Worm (Caenorhabditis elegans) whole organism, L4 larva: ENCODE data around the gene nhr-212.

Source experiments
- F10B5.3 ChIP-seq: sonication (generic microtip); optimal IDR thresholded peaks from 2 replicates; lab custom pipeline; 2016; ENCODE audit warnings: mild to moderate bottlenecking, missing genetic modification characterization, missing compliant biosample characterization
- F26F4.8 ChIP-seq: fragments of 200-800 bp; sonication (Bioruptor generic); conservative IDR thresholded peaks from 2 replicates; pipeline ENCODE4 v1.3.6; 2022; ENCODE audit warnings: missing genetic modification characterization, missing compliant biosample characterization
- F49E8.2 ChIP-seq: sonication (generic microtip); optimal IDR thresholded peaks from 2 replicates; lab custom pipeline; 2016; ENCODE audit warnings: missing compliant biosample characterization, mild to moderate bottlenecking, missing genetic modification characterization, borderline replicate concordance
- T20F7.1 ChIP-seq: fragments of 200-800 bp; sonication (Bioruptor generic); optimal IDR thresholded peaks from 2 replicates; lab custom pipeline; 2018; ENCODE audit warnings: mild to moderate bottlenecking, missing genetic modification characterization, missing compliant biosample characterization
- ZK337.2 ChIP-seq: fragments of 200-800 bp; sonication (Bioruptor generic); IDR thresholded peaks from 2 replicates; pipeline ENCODE4 v1.3.6; 2022; ENCODE audit warnings: missing genetic modification reagents, missing genetic modification characterization, missing compliant biosample characterization
- aly-2 ChIP-seq: sonication (generic microtip); optimal IDR thresholded peaks from 2 replicates; lab custom pipeline; 2018; ENCODE audit warnings: missing biosample characterization, missing genetic modification characterization
- ceh-20 ChIP-seq: fragments of 200-800 bp; sonication (Bioruptor generic); IDR thresholded peaks from 2 replicates; pipeline ENCODE4 v1.3.6; 2022; ENCODE audit warnings: missing genetic modification reagents, missing genetic modification characterization, missing compliant biosample characterization
- ceh-32 ChIP-seq: sonication (generic microtip); optimal IDR thresholded peaks from 2 replicates; lab custom pipeline; 2016; ENCODE audit warnings: mild to moderate bottlenecking, missing genetic modification characterization, missing compliant biosample characterization; ENCODE audit not compliant: poor library complexity
- daf-12 ChIP-seq: fragments of 150-350 bp; optimal IDR thresholded peaks from 2 replicates; lab custom pipeline; 2014; ENCODE audit warnings: missing biosample characterization, missing genetic modification reagents, missing genetic modification characterization
- daf-19 ChIP-seq: fragments of 200-800 bp; sonication (Bioruptor generic); conservative IDR thresholded peaks from 2 replicates; pipeline ENCODE4 v1.3.6; 2022; ENCODE audit warnings: missing genetic modification characterization, missing compliant biosample characterization
- daf-8 ChIP-seq: fragments of 200-800 bp; sonication (Bioruptor generic); IDR thresholded peaks from 2 replicates; pipeline ENCODE4 v1.3.6; 2022; ENCODE audit warnings: missing genetic modification characterization, missing compliant biosample characterization
- dmd-6 ChIP-seq: fragments of 200-800 bp; sonication (Bioruptor generic); IDR thresholded peaks from 2 replicates; pipeline ENCODE4 v1.3.6; 2022; ENCODE audit warnings: missing genetic modification reagents, missing genetic modification characterization, missing compliant biosample characterization
- dmd-8 ChIP-seq: fragments of 200-800 bp; sonication (Bioruptor generic); IDR thresholded peaks from 2 replicates; pipeline ENCODE4 v1.3.6; 2022; ENCODE audit warnings: missing genetic modification characterization, missing compliant biosample characterization
- dmd-9 ChIP-seq: fragments of 200-800 bp; sonication (Bioruptor generic); IDR thresholded peaks from 2 replicates; pipeline ENCODE4 v1.3.6; 2022; ENCODE audit warnings: missing genetic modification reagents, missing genetic modification characterization, missing compliant biosample characterization
- dve-1 ChIP-seq: sonication (generic microtip); optimal IDR thresholded peaks from 2 replicates; lab custom pipeline; 2017; ENCODE audit warnings: antibody characterized with exemption, mild to moderate bottlenecking, missing genetic modification characterization, missing compliant biosample characterization; ENCODE audit not compliant: insufficient read depth
- egl-43 ChIP-seq: fragments of 200-800 bp; sonication (Bioruptor generic); IDR thresholded peaks from 2 replicates; pipeline ENCODE4 v1.3.6; 2022; ENCODE audit warnings: missing genetic modification reagents, missing genetic modification characterization, missing compliant biosample characterization
- fkh-10 ChIP-seq: fragments of 150-350 bp; optimal IDR thresholded peaks from 2 replicates; lab custom pipeline; 2014; ENCODE audit warnings: missing biosample characterization, missing genetic modification reagents, missing genetic modification characterization
- gei-8 ChIP-seq: fragments of 200-800 bp; sonication (Bioruptor generic); optimal IDR thresholded peaks from 2 replicates; lab custom pipeline; 2018; ENCODE audit warnings: mild to moderate bottlenecking, missing genetic modification characterization, missing compliant biosample characterization
- hif-1 ChIP-seq, 2 experiments: sonication (generic microtip); optimal IDR thresholded peaks; 2 replicates each; lab custom pipeline; 2016 to 2017; ENCODE audit warnings: missing compliant biosample characterization in 2 of 2, missing genetic modification characterization in 2 of 2, missing genetic modification reagents in 2 of 2, missing genotype in 2 of 2, mild to moderate bottlenecking in 1 of 2
- hlh-30 ChIP-seq: sonication (generic microtip); optimal IDR thresholded peaks from 2 replicates; lab custom pipeline; 2017; ENCODE audit warnings: antibody characterized with exemption, mild to moderate bottlenecking, missing genetic modification characterization, missing compliant biosample characterization; ENCODE audit not compliant: insufficient read depth
- jun-1 ChIP-seq: fragments of 150-350 bp; optimal IDR thresholded peaks from 2 replicates; lab custom pipeline; 2014; ENCODE audit warnings: missing biosample characterization, missing genetic modification reagents, missing genetic modification characterization
- lin-13 ChIP-seq: fragments of 150-350 bp; optimal IDR thresholded peaks from 2 replicates; lab custom pipeline; 2014; ENCODE audit warnings: missing biosample characterization, missing genetic modification reagents, missing genetic modification characterization
- lin-15B ChIP-seq: fragments of 150-350 bp; sonication (generic microtip); optimal IDR thresholded peaks from 3 replicates; lab custom pipeline; 2014; ENCODE audit warnings: missing biosample characterization, missing genetic modification characterization
- lin-39 ChIP-seq: fragments of 150-350 bp; optimal IDR thresholded peaks from 2 replicates; lab custom pipeline; 2014; ENCODE audit warnings: missing biosample characterization, missing genetic modification reagents, missing genetic modification characterization
- lir-3 ChIP-seq: sonication (generic microtip); optimal IDR thresholded peaks from 2 replicates; lab custom pipeline; 2016; ENCODE audit warnings: mild to moderate bottlenecking, missing genetic modification characterization, missing compliant biosample characterization
- madf-5 ChIP-seq, 2 experiments: fragments of 200-800 bp; sonication (Bioruptor generic); IDR thresholded peaks; 2 replicates each; pipeline ENCODE4 v1.3.6; 2022; ENCODE audit warnings: missing compliant biosample characterization in 2 of 2, missing genetic modification characterization in 2 of 2
- mep-1 ChIP-seq: fragments of 150-350 bp; sonication (generic microtip); optimal IDR thresholded peaks from 3 replicates; lab custom pipeline; 2014; ENCODE audit warnings: missing biosample characterization, missing genetic modification characterization
- nhr-11 ChIP-seq: fragments of 150-350 bp; optimal IDR thresholded peaks from 2 replicates; lab custom pipeline; 2014; ENCODE audit warnings: missing biosample characterization, missing genetic modification characterization
- nhr-28 ChIP-seq: fragments of 150-350 bp; optimal IDR thresholded peaks from 2 replicates; lab custom pipeline; 2014; ENCODE audit warnings: missing biosample characterization, missing genetic modification characterization
- nhr-41 ChIP-seq: fragments of 200-800 bp; sonication (Bioruptor generic); IDR thresholded peaks from 2 replicates; pipeline ENCODE4 v1.3.6; 2022; ENCODE audit warnings: missing genetic modification reagents, missing genetic modification characterization, missing compliant biosample characterization
- pha-4 ChIP-seq, 2 experiments: fragments of 150-350 bp in 1 of 2; fragments of 200-800 bp in 1 of 2; sonication (Bioruptor generic) in 1 of 2; IDR thresholded peaks in 1 of 2; optimal IDR thresholded peaks in 1 of 2; 2 replicates each; pipeline versions ENCODE4 v1.3.6 to Lab custom; 2014 to 2022; ENCODE audit warnings: missing genetic modification characterization in 2 of 2, missing genetic modification reagents in 2 of 2, missing biosample characterization in 1 of 2, missing compliant biosample characterization in 1 of 2
- php-3 ChIP-seq: fragments of 200-800 bp; sonication (Bioruptor generic); IDR thresholded peaks from 2 replicates; pipeline ENCODE4 v1.3.6; 2022; ENCODE audit warnings: missing genetic modification reagents, missing genetic modification characterization, missing compliant biosample characterization
- snpc-1.2 ChIP-seq: fragments of 200-800 bp; sonication (Bioruptor generic); IDR thresholded peaks from 2 replicates; pipeline ENCODE4 v1.3.6; 2022; ENCODE audit warnings: missing genetic modification reagents, missing genetic modification characterization, missing compliant biosample characterization
- tag-97 ChIP-seq: fragments of 200-800 bp; sonication (Bioruptor generic); IDR thresholded peaks from 2 replicates; pipeline ENCODE4 v1.3.6; 2022; ENCODE audit warnings: missing genetic modification characterization, missing compliant biosample characterization
- unc-39 ChIP-seq: sonication (generic microtip); optimal IDR thresholded peaks from 2 replicates; lab custom pipeline; 2017; ENCODE audit warnings: missing biosample characterization, missing genetic modification characterization
- zip-11 ChIP-seq: fragments of 200-800 bp; sonication (Bioruptor generic); IDR thresholded peaks from 2 replicates; pipeline ENCODE4 v1.3.6; 2022; ENCODE audit warnings: missing genetic modification characterization, missing compliant biosample characterization
- zip-2 ChIP-seq: fragments of 150-350 bp; optimal IDR thresholded peaks from 2 replicates; lab custom pipeline; 2014; ENCODE audit warnings: missing biosample characterization, missing genetic modification characterization
- ztf-7 ChIP-seq: fragments of 150-350 bp; optimal IDR thresholded peaks from 2 replicates; lab custom pipeline; 2014; ENCODE audit warnings: missing biosample characterization, missing genetic modification characterization

The nhr-212 gene

DNA sequence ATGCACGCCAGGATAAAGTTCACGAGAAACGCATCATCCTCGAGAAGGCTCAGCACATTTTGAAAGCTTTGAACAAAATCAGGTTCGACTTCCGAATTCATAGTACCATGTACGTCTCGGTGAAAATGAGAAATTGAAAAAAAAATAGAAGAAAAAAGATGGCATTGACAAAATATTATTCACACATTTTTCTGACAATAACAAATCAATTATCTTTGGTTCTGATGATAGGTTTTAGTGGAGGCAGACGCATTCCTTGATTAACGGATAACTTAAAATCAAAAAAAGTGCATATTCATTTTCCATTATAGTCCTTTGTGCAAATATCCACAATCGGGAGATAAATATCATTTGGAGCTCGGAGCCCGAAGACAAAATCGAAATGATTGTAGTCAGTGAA, 36.9 kb downstream of the nhr-212 start, which contains the start of gene srw-107:
Gene srw-107, minus strand, starts transcription at position 101 of the 400 bp plus-strand sequence.
- TF ChIP-seq lin-15B (tag; lab: Kevin White, UChicago): no peak
- TF ChIP-seq F10B5.3: no peak
- TF ChIP-seq nhr-11 (tag; lab: Kevin White, UChicago): no peak
- TF ChIP-seq hif-1 (tag; optimal IDR thresholded peaks at IDR 0.05; lab: Kevin White, UChicago): no peak
- TF ChIP-seq daf-19: no peak
- no peak for TF ChIP-seq lin-13
- TF ChIP-seq ztf-7: no peak
- TF ChIP-seq, all 104 proteins: peak for 0

ce11 chrV:524058-524457, 39.4 kb downstream of the nhr-212 start, which contains the start of gene lipl-3:
lipl-3 (minus strand) TSS chrV:524218.
- TF ChIP-seq ceh-32 (tag; lab: Kevin White, UChicago): no peak
- no peak for TF ChIP-seq ztf-7
- no peak for TF ChIP-seq dve-1 (tag; lab: Kevin White, UChicago)
- no peak for TF ChIP-seq daf-8 (GFP tag; lab: Robert Waterston, UW)
- TF ChIP-seq F49E8.2: no peak
- TF ChIP-seq tag-97 (GFP tag; lab: Robert Waterston, UW): no peak
- TF ChIP-seq jun-1 (tag; lab: Kevin White, UChicago): no peak
- no peak for TF ChIP-seq ZK337.2 (GFP tag; lab: Robert Waterston, UW)
- TF ChIP-seq daf-12 (tag; lab: Kevin White, UChicago): no peak
- TF ChIP-seq hlh-30 (tag; lab: Kevin White, UChicago): peak; percentile 15
- TF ChIP-seq zip-11: no peak
- TF ChIP-seq unc-39 (tag; lab: Kevin White, UChicago): no peak
- TF ChIP-seq T20F7.1 (GFP tag; lab: Kevin White, UChicago): no peak
- no peak for TF ChIP-seq zip-2 (tag; lab: Kevin White, UChicago)
- no peak for TF ChIP-seq lir-3
- TF ChIP-seq fkh-10 (GFP tag; lab: Kevin White, UChicago): no peak
- no peak for TF ChIP-seq gei-8
- TF ChIP-seq egl-43 (GFP tag; lab: Robert Waterston, UW): no peak
- TF ChIP-seq lin-39 (tag; lab: Kevin White, UChicago): no peak
- TF ChIP-seq dmd-9 (GFP tag; lab: Robert Waterston, UW): no peak
- TF ChIP-seq dmd-6 (GFP tag; lab: Robert Waterston, UW): peak; percentile 77
- no peak for TF ChIP-seq pha-4 (GFP tag; IDR thresholded peaks at IDR 0.05; lab: Robert Waterston, UW)
- TF ChIP-seq pha-4 (tag; optimal IDR thresholded peaks at IDR 0.05; lab: Kevin White, UChicago): no peak
- TF ChIP-seq nhr-28 (tag; lab: Kevin White, UChicago): peak; percentile 65
- no peak for TF ChIP-seq dmd-8 (GFP tag; lab: Robert Waterston, UW)
- no peak for TF ChIP-seq ceh-20
- TF ChIP-seq, all 104 proteins: peak for 3

DNA sequence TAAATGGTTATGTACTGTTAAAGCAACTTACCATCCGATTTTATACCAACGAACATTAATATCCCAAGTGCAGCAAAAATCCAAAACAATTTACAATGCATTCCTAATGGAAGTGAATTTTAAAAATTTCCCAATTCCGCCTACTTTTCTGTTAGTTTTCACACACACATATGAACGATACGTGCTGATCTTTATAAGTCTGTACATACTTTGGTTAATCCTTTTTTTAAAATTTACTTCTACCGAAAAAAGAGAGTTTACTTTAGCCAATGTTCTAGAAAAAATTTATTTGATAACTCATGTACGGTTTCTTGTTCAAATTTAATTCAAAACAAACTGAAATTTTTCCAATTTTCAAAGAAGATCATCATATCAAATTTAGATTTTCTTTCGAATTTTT, 40.4 kb downstream of the nhr-212 start, which contains the start of gene R11G11.16:
Gene R11G11.16, minus strand, starts transcription at position 101 of the 400 bp plus-strand sequence.
- no peak for TF ChIP-seq madf-5 (GFP tag; IDR thresholded peaks at IDR 0.05; lab: Robert Waterston, UW)
- TF ChIP-seq dve-1 (tag; lab: Kevin White, UChicago): no peak
- no peak for TF ChIP-seq mep-1 (tag; lab: Kevin White, UChicago)
- no peak for TF ChIP-seq snpc-1.2 (GFP tag; lab: Robert Waterston, UW)
- no peak for TF ChIP-seq hif-1 (tag; optimal IDR thresholded peaks at IDR 0.05; lab: Kevin White, UChicago)
- no peak for TF ChIP-seq php-3
- TF ChIP-seq aly-2: no peak
- TF ChIP-seq F26F4.8 (GFP tag; lab: Robert Waterston, UW): no peak
- no peak for TF ChIP-seq nhr-41 (GFP tag; lab: Robert Waterston, UW)
